Fruit fly (Drosophila melanogaster): ENCODE data around the gene Pex12.

Gene Pex12

dm6 chr2L:856690-857488 lies 41.1 kb downstream of the Pex12 start (continued):
- TF ChIP-seq CG3838 (GFP tag; optimal IDR thresholded peaks at IDR 0.05) = no peak
- peak; percentile 53 for TF ChIP-seq CG33213 (GFP tag; optimal IDR thresholded peaks at IDR 0.05)
- no peak for TF ChIP-seq en (GFP tag; optimal IDR thresholded peaks at IDR 0.05)
- TF ChIP-seq tup (GFP tag; optimal IDR thresholded peaks at IDR 0.05) = peak; percentile 40
- TF ChIP-seq CG11504 (tag; optimal IDR thresholded peaks at IDR 0.05) = peak; percentile 86
- TF ChIP-seq dmrt99B (tag; optimal IDR thresholded peaks at IDR 0.05) = peak; percentile 88
- TF ChIP-seq Rx (GFP tag; IDR thresholded peaks at IDR 0.05) = peak; percentile 77
- TF ChIP-seq CG10366 (GFP tag; IDR thresholded peaks at IDR 0.05) = peak; percentile 90
- TF ChIP-seq CG15601 (tag; optimal IDR thresholded peaks at IDR 0.05) = peak; percentile 79
- peak; percentile 21 for TF ChIP-seq sd (tag; optimal IDR thresholded peaks at IDR 0.05)
- peak; percentile 72 for TF ChIP-seq Sox100B (GFP tag; optimal IDR thresholded peaks at IDR 0.05)
- peak; percentile 86 for TF ChIP-seq crol (GFP tag; IDR thresholded peaks at IDR 0.05)
- TF ChIP-seq Mad (GFP tag; optimal IDR thresholded peaks at IDR 0.05) = peak; percentile 36
- TF ChIP-seq HLH54F (GFP tag; optimal IDR thresholded peaks at IDR 0.05) = peak; percentile 38
- peak; percentile 73 for TF ChIP-seq slp2 (GFP tag; optimal IDR thresholded peaks at IDR 0.05)
- TF ChIP-seq CG14710 (tag; optimal IDR thresholded peaks at IDR 0.05) = peak; percentile 65
- TF ChIP-seq HHEX (GFP tag; optimal IDR thresholded peaks at IDR 0.05) = peak; percentile 82
- TF ChIP-seq Mes4 (GFP tag; optimal IDR thresholded peaks at IDR 0.05) = peak; percentile 24
- no peak for TF ChIP-seq pan (optimal IDR thresholded peaks at IDR 0.05)
- peak in 1 of 2 experiments; percentile 84 for TF ChIP-seq pan (GFP tag; optimal IDR thresholded peaks at IDR 0.05 in 1 of 2, IDR thresholded peaks at IDR 0.05 in 1 of 2)
- peak; percentile 80 for TF ChIP-seq unpg (GFP tag; optimal IDR thresholded peaks at IDR 0.05)
- no peak for TF ChIP-seq Ets97D (GFP tag; optimal IDR thresholded peaks at IDR 0.05)
- TF ChIP-seq stc (GFP tag; IDR thresholded peaks at IDR 0.05) = peak; percentile 89
- peak; percentile 84 for TF ChIP-seq CG10979 (tag; optimal IDR thresholded peaks at IDR 0.05)
- peak; percentile 73 for TF ChIP-seq nau (GFP tag; optimal IDR thresholded peaks at IDR 0.05)
- TF ChIP-seq CG17361 (GFP tag; IDR thresholded peaks at IDR 0.05) = peak; percentile 77
- TF ChIP-seq Stat92E (GFP tag; optimal IDR thresholded peaks at IDR 0.05) = peak in 1 of 3 experiments; percentile 48
- peak; percentile 53 for TF ChIP-seq her (GFP tag; optimal IDR thresholded peaks at IDR 0.05)
- TF ChIP-seq CG11398 (GFP tag; optimal IDR thresholded peaks at IDR 0.05) = peak; percentile 49
- no peak for TF ChIP-seq CG4282 (GFP tag; optimal IDR thresholded peaks at IDR 0.05)
- TF ChIP-seq CG12659 (GFP tag; optimal IDR thresholded peaks at IDR 0.05) = peak; percentile 72
- TF ChIP-seq Gsc (GFP tag; IDR thresholded peaks at IDR 0.05) = peak; percentile 71
- TF ChIP-seq CG9797 (GFP tag; optimal IDR thresholded peaks at IDR 0.05) = peak; percentile 6
- peak; percentile 81 for TF ChIP-seq org-1 (GFP tag; optimal IDR thresholded peaks at IDR 0.05)
- peak; percentile 85 for TF ChIP-seq H15 (GFP tag; IDR thresholded peaks at IDR 0.05)
- peak; percentile 44; the same call in 1 of the 2 replicates for TF ChIP-seq ro (GFP tag; IDR thresholded peaks at IDR 0.05)
- TF ChIP-seq psq (GFP tag; optimal IDR thresholded peaks at IDR 0.05) = no peak
- TF ChIP-seq dan (GFP tag; IDR thresholded peaks at IDR 0.05) = no peak
- peak; percentile 95 for TF ChIP-seq ci (GFP tag; IDR thresholded peaks at IDR 0.05)
- TF ChIP-seq fu2 (GFP tag; optimal IDR thresholded peaks at IDR 0.05) = peak; percentile 22
- peak; percentile 56 for TF ChIP-seq dimm (GFP tag; IDR thresholded peaks at IDR 0.05)
- peak; percentile 82 for TF ChIP-seq E2f1 (GFP tag; IDR thresholded peaks at IDR 0.05)
- TF ChIP-seq al (GFP tag; IDR thresholded peaks at IDR 0.05) = 0 out of 2 replicates have a peak, but pooled peaks have one; percentile 37
- TF ChIP-seq ssp (GFP tag; IDR thresholded peaks at IDR 0.05) = peak; percentile 71
- peak; percentile 83 for TF ChIP-seq CG34422 (GFP tag; IDR thresholded peaks at IDR 0.05)
- TF ChIP-seq CG4707 (GFP tag; optimal IDR thresholded peaks at IDR 0.05) = peak; percentile 64
- no peak for TF ChIP-seq Dll (GFP tag; IDR thresholded peaks at IDR 0.05; ENCODE audit: partially characterized antibody)
- TF ChIP-seq CG8359 (GFP tag; optimal IDR thresholded peaks at IDR 0.05; ENCODE audit: borderline replicate concordance) = no peak
- no peak for TF ChIP-seq mirr (GFP tag; optimal IDR thresholded peaks at IDR 0.05)
- no peak for TF ChIP-seq Oaz (GFP tag; IDR thresholded peaks at IDR 0.05)
